Worm (Caenorhabditis elegans) whole organism, young adult: ENCODE results near the gene syf-2.

Experiments
- D2030.7 ChIP-seq: fragments of 200-800 bp; sonication (Bioruptor generic); IDR thresholded peaks from 2 replicates; pipeline ENCODE4 v1.3.6; 2022; ENCODE audit warnings: missing genetic modification reagents, missing genetic modification characterization, missing compliant biosample characterization
- Y56A3A.18 ChIP-seq: fragments of 200-800 bp; sonication (Bioruptor generic); IDR thresholded peaks from 2 replicates; pipeline ENCODE4 v1.3.6; 2022; ENCODE audit warnings: missing genetic modification reagents, missing genetic modification characterization, missing compliant biosample characterization
- ama-1 ChIP-seq, 3 experiments: fragments of 150-350 bp in 1 of 3; sonication (generic microtip) in 2 of 3; optimal IDR thresholded peaks; 2 replicates each; lab custom pipeline; 2014 to 2018; ENCODE audit warnings: missing biosample characterization in 2 of 3, missing genetic modification characterization in 2 of 3, missing genetic modification reagents in 2 of 3
- atf-7 ChIP-seq: sonication (generic microtip); optimal IDR thresholded peaks from 2 replicates; lab custom pipeline; 2017; ENCODE audit warnings: mild to moderate bottlenecking, missing genetic modification characterization, missing compliant biosample characterization
- attf-6 ChIP-seq: fragments of 200-800 bp; sonication (Bioruptor generic); IDR thresholded peaks from 2 replicates; pipeline ENCODE4 v1.3.6; 2022; ENCODE audit warnings: missing genetic modification reagents, missing genetic modification characterization, missing compliant biosample characterization
- cebp-2 ChIP-seq: fragments of 200-800 bp; sonication (Bioruptor generic); IDR thresholded peaks from 2 replicates; pipeline ENCODE4 v1.3.6; 2022; ENCODE audit warnings: missing genetic modification characterization, missing compliant biosample characterization
- hmg-20 ChIP-seq: fragments of 200-800 bp; sonication (Bioruptor generic); IDR thresholded peaks from 2 replicates; pipeline ENCODE4 v1.3.6; 2022; ENCODE audit warnings: missing genetic modification reagents, missing genetic modification characterization, missing compliant biosample characterization
- nhr-120 ChIP-seq: fragments of 200-800 bp; sonication (Bioruptor generic); IDR thresholded peaks from 2 replicates; pipeline ENCODE4 v1.3.6; 2022; ENCODE audit warnings: missing genetic modification characterization, missing compliant biosample characterization
- sea-2 ChIP-seq: fragments of 200-800 bp; sonication (Bioruptor generic); IDR thresholded peaks from 2 replicates; pipeline ENCODE4 v1.3.6; 2022; ENCODE audit warnings: missing genetic modification characterization, missing compliant biosample characterization
- tbp1 ChIP-seq: fragments of 200-800 bp; sonication (Bioruptor generic); optimal IDR thresholded peaks from 2 replicates; lab custom pipeline; 2018; ENCODE audit warnings: mild to moderate bottlenecking, missing genetic modification characterization, missing compliant biosample characterization
- unc-62 ChIP-seq: fragments of 150-350 bp; optimal IDR thresholded peaks from 2 replicates; lab custom pipeline; 2014; ENCODE audit warnings: missing biosample characterization, missing genetic modification reagents, missing genetic modification characterization
- zim-3 ChIP-seq: sonication (generic microtip); optimal IDR thresholded peaks from 2 replicates; lab custom pipeline; 2017; ENCODE audit warnings: mild to moderate bottlenecking, missing genetic modification characterization, moderate library complexity, missing compliant biosample characterization
- ztf-26 ChIP-seq: sonication (generic microtip); optimal IDR thresholded peaks from 2 replicates; lab custom pipeline; 2017; ENCODE audit warnings: missing genetic modification characterization, missing compliant biosample characterization
- ztf-3 ChIP-seq: fragments of 200-800 bp; sonication (Bioruptor generic); optimal IDR thresholded peaks from 2 replicates; lab custom pipeline; 2018; ENCODE audit warnings: mild to moderate bottlenecking, missing genetic modification characterization, missing compliant biosample characterization

DNA sequence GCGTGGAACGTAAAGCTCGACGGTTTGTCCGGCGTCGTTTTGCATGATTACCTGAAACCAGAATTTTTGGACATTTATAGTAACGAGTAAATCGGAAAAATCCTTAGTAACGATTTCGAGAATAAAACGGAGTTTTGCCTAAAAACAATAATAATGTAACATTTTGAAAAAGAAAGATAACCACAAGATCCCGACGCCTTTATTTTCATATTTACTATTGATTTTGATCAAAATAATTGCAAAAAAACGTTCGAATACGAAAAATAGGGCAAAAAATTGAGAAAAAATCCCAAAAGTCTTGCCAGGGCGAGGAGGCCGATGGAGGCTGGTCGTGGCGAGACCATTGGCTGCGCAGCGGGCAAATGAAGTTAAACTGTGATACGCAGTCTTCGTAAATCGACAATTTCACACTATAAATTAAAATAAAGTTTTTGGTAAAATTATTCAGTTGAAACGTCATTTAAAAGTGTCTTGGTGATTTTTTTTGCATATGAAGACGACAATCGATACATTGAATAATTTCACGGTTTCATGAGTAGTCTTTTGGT, 27.7 kb upstream of the syf-2 start, which contains the start of gene rps-21:
- TF ChIP-seq unc-62 (GFP tag; lab: Kevin White, UChicago) (no peak), tbp1 (peak; percentile 47), cebp-2 (GFP tag; lab: Robert Waterston, UW) (no peak), ama-1 (optimal IDR thresholded peaks at IDR 0.05; lab: Kevin White, UChicago) (no peak), ama-1 (GFP tag; optimal IDR thresholded peaks at IDR 0.05; lab: Kevin White, UChicago) (no peak), hmg-20 (GFP tag; lab: Robert Waterston, UW) (no peak), attf-6 (GFP tag; lab: Robert Waterston, UW) (no peak), atf-7 (tag; lab: Kevin White, UChicago) (no peak), nhr-120 (no peak), Y56A3A.18 (GFP tag; lab: Robert Waterston, UW) (no peak), sea-2 (GFP tag; lab: Robert Waterston, UW) (no peak), zim-3 (tag; lab: Kevin White, UChicago) (no peak), D2030.7 (GFP tag; lab: Robert Waterston, UW) (0 out of 2 replicates have a peak, but pooled peaks have one; percentile 25), ztf-26 (tag; lab: Kevin White, UChicago) (no peak), ztf-3 (GFP tag; lab: Kevin White, UChicago) (no peak)
